Fruit fly (Drosophila melanogaster) whole organism: ENCODE results near the gene TpnC25D.

ENCODE experiments used
- CG8478 ChIP-seq: fragments of >200 bp; optimal IDR thresholded peaks from 2 replicates; lab custom pipeline; 2018; ENCODE audit warnings: inconsistent platforms
- EcR ChIP-seq, 2 experiments: fragments of >200 bp; optimal IDR thresholded peaks; 2 replicates each; lab custom pipeline; 2017; ENCODE audit warnings: missing biosample characterization in 2 of 2, missing genetic modification characterization in 2 of 2, missing genetic modification reagents in 2 of 2
- psq ChIP-seq: fragments of >200 bp; optimal IDR thresholded peaks from 2 replicates; lab custom pipeline; 2017

- no peak for TF ChIP-seq EcR (GFP tag; optimal IDR thresholded peaks at IDR 0.05; lab: Kevin White, UChicago)
- TF ChIP-seq psq: no peak
- TF ChIP-seq CG8478 (lab: Kevin White, UChicago): no peak
These were observed 24.0 kb downstream of the TpnC25D start for dm6 chr2L:5240520-5240919.
